Worm (Caenorhabditis elegans) whole organism, L2 larva: Measurements from ENCODE around the gene Y17G9B.5.

Experiments used
- C34F6.9 ChIP-seq: fragments of 150-350 bp; optimal IDR thresholded peaks from 2 replicates; lab custom pipeline; 2014; ENCODE audit warnings: missing biosample characterization, missing genetic modification characterization
- F13H6.1 ChIP-seq: sonication (generic microtip); optimal IDR thresholded peaks from 2 replicates; lab custom pipeline; 2016; ENCODE audit warnings: missing genetic modification characterization, missing compliant biosample characterization
- R02D3.7 ChIP-seq: fragments of 150-350 bp; optimal IDR thresholded peaks from 2 replicates; lab custom pipeline; 2014; ENCODE audit warnings: missing biosample characterization, missing genetic modification characterization
- Y55F3AM.14 ChIP-seq: fragments of 200-800 bp; sonication (Bioruptor generic); optimal IDR thresholded peaks from 2 replicates; lab custom pipeline; 2018; ENCODE audit warnings: mild to moderate bottlenecking, missing genetic modification characterization, missing compliant biosample characterization
- ZK546.5 ChIP-seq: sonication (generic microtip); optimal IDR thresholded peaks from 2 replicates; lab custom pipeline; 2017; ENCODE audit warnings: missing biosample characterization, missing genetic modification characterization
- alr-1 ChIP-seq: fragments of 150-350 bp; optimal IDR thresholded peaks from 2 replicates; lab custom pipeline; 2014; ENCODE audit warnings: missing biosample characterization, missing genetic modification characterization
- aly-2 ChIP-seq: fragments of 150-350 bp; optimal IDR thresholded peaks from 2 replicates; lab custom pipeline; 2014; ENCODE audit warnings: missing biosample characterization, missing genetic modification characterization
- ama-1 ChIP-seq: fragments of 150-350 bp; optimal IDR thresholded peaks from 2 replicates; lab custom pipeline; 2018; ENCODE audit warnings: inconsistent platforms
- blmp-1 ChIP-seq: sonication (generic microtip); optimal IDR thresholded peaks from 2 replicates; lab custom pipeline; 2017; ENCODE audit warnings: missing genetic modification characterization, mild to moderate bottlenecking, missing compliant biosample characterization, antibody characterized with exemption, moderate library complexity; ENCODE audit not compliant: insufficient read depth
- ceh-16 ChIP-seq: fragments of 150-350 bp; optimal IDR thresholded peaks from 2 replicates; lab custom pipeline; 2014; ENCODE audit warnings: missing biosample characterization, missing genetic modification characterization
- ceh-82 ChIP-seq: fragments of 150-350 bp; optimal IDR thresholded peaks from 2 replicates; lab custom pipeline; 2014; ENCODE audit warnings: missing biosample characterization, missing genetic modification characterization
- crh-2 ChIP-seq: sonication (generic microtip); optimal IDR thresholded peaks from 2 replicates; lab custom pipeline; 2017; ENCODE audit warnings: missing biosample characterization, missing genetic modification characterization
- dmd-4 ChIP-seq: sonication (generic microtip); optimal IDR thresholded peaks from 2 replicates; lab custom pipeline; 2017; ENCODE audit warnings: missing biosample characterization, missing genetic modification characterization
- egl-27 ChIP-seq: sonication (generic microtip); optimal IDR thresholded peaks from 3 replicates; lab custom pipeline; 2017; ENCODE audit warnings: missing biosample characterization, missing genetic modification reagents, missing genetic modification characterization
- elt-1 ChIP-seq: fragments of 150-350 bp; optimal IDR thresholded peaks from 2 replicates; lab custom pipeline; 2014; ENCODE audit warnings: missing biosample characterization, missing genetic modification characterization
- elt-3 ChIP-seq: sonication (generic microtip); optimal IDR thresholded peaks from 2 replicates; lab custom pipeline; 2017; ENCODE audit warnings: missing biosample characterization, missing genetic modification characterization
- fos-1 ChIP-seq: fragments of 150-350 bp; optimal IDR thresholded peaks from 2 replicates; lab custom pipeline; 2014; ENCODE audit warnings: missing biosample characterization, missing genetic modification characterization
- gmeb-1 ChIP-seq: fragments of 150-350 bp; optimal IDR thresholded peaks from 2 replicates; lab custom pipeline; 2014; ENCODE audit warnings: missing biosample characterization, missing genetic modification characterization
- lin-11 ChIP-seq: fragments of 150-350 bp; sonication (generic microtip); optimal IDR thresholded peaks from 2 replicates; lab custom pipeline; 2014; ENCODE audit warnings: missing biosample characterization, missing genetic modification characterization, inconsistent platforms, mixed read lengths
- lin-13 ChIP-seq: fragments of 150-350 bp; optimal IDR thresholded peaks from 2 replicates; lab custom pipeline; 2014; ENCODE audit warnings: missing biosample characterization, missing genetic modification reagents, missing genetic modification characterization
- lin-39 ChIP-seq: fragments of 150-350 bp; optimal IDR thresholded peaks from 2 replicates; lab custom pipeline; 2014; ENCODE audit warnings: missing biosample characterization, missing genetic modification reagents, missing genetic modification characterization
- lsy-2 ChIP-seq, 2 experiments: fragments of 150-350 bp in 1 of 2; sonication (generic microtip) in 1 of 2; optimal IDR thresholded peaks; 2 replicates each; lab custom pipeline; 2014 to 2017; ENCODE audit warnings: missing biosample characterization in 2 of 2, missing genetic modification characterization in 2 of 2
- mab-5 ChIP-seq: fragments of 150-350 bp; optimal IDR thresholded peaks from 2 replicates; lab custom pipeline; 2014; ENCODE audit warnings: missing biosample characterization, missing genetic modification characterization
- mbf-1 ChIP-seq: sonication (generic microtip); optimal IDR thresholded peaks from 2 replicates; lab custom pipeline; 2017; ENCODE audit warnings: missing biosample characterization, missing genetic modification characterization
- mdl-1 ChIP-seq, 2 experiments: fragments of 150-350 bp in 1 of 2; sonication (generic microtip) in 1 of 2; optimal IDR thresholded peaks; 2 replicates each; lab custom pipeline; 2017; ENCODE audit warnings: missing biosample characterization in 2 of 2, missing genetic modification characterization in 2 of 2
- nhr-10 ChIP-seq: sonication (generic microtip); optimal IDR thresholded peaks from 2 replicates; lab custom pipeline; 2017; ENCODE audit warnings: missing biosample characterization, missing genetic modification characterization
- nhr-11 ChIP-seq: fragments of 150-350 bp; optimal IDR thresholded peaks from 2 replicates; lab custom pipeline; 2014; ENCODE audit warnings: missing biosample characterization, missing genetic modification characterization
- nhr-12 ChIP-seq: fragments of 150-350 bp; optimal IDR thresholded peaks from 2 replicates; lab custom pipeline; 2014; ENCODE audit warnings: missing biosample characterization, missing genetic modification characterization
- nhr-129 ChIP-seq: fragments of 150-350 bp; optimal IDR thresholded peaks from 2 replicates; lab custom pipeline; 2014; ENCODE audit warnings: missing biosample characterization, missing genetic modification characterization
- nhr-21 ChIP-seq: fragments of 150-350 bp; optimal IDR thresholded peaks from 2 replicates; lab custom pipeline; 2014; ENCODE audit warnings: missing biosample characterization, missing genetic modification characterization
- nhr-23 ChIP-seq: fragments of 150-350 bp; optimal IDR thresholded peaks from 2 replicates; lab custom pipeline; 2014; ENCODE audit warnings: missing biosample characterization, missing genetic modification reagents, missing genetic modification characterization
- nhr-237 ChIP-seq: fragments of 150-350 bp; optimal IDR thresholded peaks from 2 replicates; lab custom pipeline; 2014; ENCODE audit warnings: missing biosample characterization, missing genetic modification characterization
- nhr-25 ChIP-seq: fragments of 150-350 bp; sonication (generic microtip); optimal IDR thresholded peaks from 3 replicates; lab custom pipeline; 2014; ENCODE audit warnings: missing biosample characterization, missing genetic modification characterization
- nhr-6 ChIP-seq: fragments of 150-350 bp; optimal IDR thresholded peaks from 2 replicates; lab custom pipeline; 2014; ENCODE audit warnings: missing biosample characterization, missing genetic modification characterization
- nhr-77 ChIP-seq: fragments of 150-350 bp; optimal IDR thresholded peaks from 2 replicates; lab custom pipeline; 2014; ENCODE audit warnings: missing biosample characterization, missing genetic modification characterization
- peb-1 ChIP-seq: fragments of 150-350 bp; optimal IDR thresholded peaks from 2 replicates; lab custom pipeline; 2014; ENCODE audit warnings: missing biosample characterization, missing genetic modification characterization
- sem-4 ChIP-seq: fragments of 150-350 bp; optimal IDR thresholded peaks from 2 replicates; lab custom pipeline; 2014; ENCODE audit warnings: missing biosample characterization, missing genetic modification reagents, missing genetic modification characterization
- skn-1 ChIP-seq: sonication (generic microtip); optimal IDR thresholded peaks from 2 replicates; lab custom pipeline; 2017; ENCODE audit warnings: missing biosample characterization, missing genetic modification characterization
- sma-3 ChIP-seq: sonication (generic microtip); optimal IDR thresholded peaks from 2 replicates; lab custom pipeline; 2016; ENCODE audit warnings: missing genetic modification reagents, missing genetic modification characterization, missing compliant biosample characterization
- sma-9 ChIP-seq, 2 experiments: fragments of 150-350 bp in 1 of 2; sonication (generic microtip) in 1 of 2; optimal IDR thresholded peaks; 2 replicates each; lab custom pipeline; 2014 to 2016; ENCODE audit warnings: missing genetic modification characterization in 2 of 2, mild to moderate bottlenecking in 1 of 2, missing biosample characterization in 1 of 2, missing compliant biosample characterization in 1 of 2, missing genetic modification reagents in 1 of 2, moderate library complexity in 1 of 2
- snpc-4 ChIP-seq: fragments of 150-350 bp; optimal IDR thresholded peaks from 2 replicates; lab custom pipeline; 2014; ENCODE audit warnings: missing biosample characterization, missing genetic modification characterization
- unc-39 ChIP-seq: fragments of 150-350 bp; optimal IDR thresholded peaks from 2 replicates; lab custom pipeline; 2014; ENCODE audit warnings: missing biosample characterization, missing genetic modification characterization
- unc-55 ChIP-seq: fragments of 150-350 bp; sonication (generic microtip); optimal IDR thresholded peaks from 3 replicates; lab custom pipeline; 2014; ENCODE audit warnings: missing biosample characterization, missing genetic modification reagents, missing genetic modification characterization
- unc-62 ChIP-seq: fragments of 150-350 bp; optimal IDR thresholded peaks from 2 replicates; lab custom pipeline; 2014; ENCODE audit warnings: missing biosample characterization, missing genetic modification reagents, missing genetic modification characterization
- zag-1 ChIP-seq: fragments of 150-350 bp; optimal IDR thresholded peaks from 2 replicates; lab custom pipeline; 2014; ENCODE audit warnings: missing biosample characterization, missing genetic modification characterization
- ztf-1 ChIP-seq: fragments of 200-800 bp; sonication (Bioruptor generic); conservative IDR thresholded peaks from 2 replicates; pipeline ENCODE4 v1.3.6; 2022; ENCODE audit warnings: missing genetic modification characterization, missing compliant biosample characterization
- ztf-11 ChIP-seq: sonication (generic microtip); optimal IDR thresholded peaks from 2 replicates; lab custom pipeline; 2017; ENCODE audit warnings: missing biosample characterization, missing genetic modification characterization
- ztf-4 ChIP-seq: fragments of 150-350 bp; optimal IDR thresholded peaks from 2 replicates; lab custom pipeline; 2014; ENCODE audit warnings: missing biosample characterization, missing genetic modification characterization

Y17G9B.5 gene

DNA sequence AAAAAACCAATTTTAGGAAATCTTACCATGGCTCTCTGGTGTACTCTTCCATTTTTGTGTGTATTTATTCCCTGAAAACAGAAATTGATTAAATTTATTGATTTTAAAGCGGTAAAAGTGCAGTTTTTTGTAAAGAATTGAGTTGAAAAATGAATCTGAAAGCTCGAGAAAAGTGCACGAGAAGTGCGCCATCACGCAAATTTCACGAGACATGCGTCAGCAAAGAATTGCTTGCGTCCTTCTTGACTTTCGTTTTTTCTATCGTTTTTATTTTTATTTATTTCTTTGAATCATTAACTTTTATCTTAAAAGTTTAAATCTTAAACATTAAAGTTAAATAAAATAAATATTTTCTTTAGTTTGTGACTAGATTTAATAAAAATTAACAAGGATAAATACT is 4.6 kb upstream of the Y17G9B.5 start, which contains the start of gene timm-17B.1:
Gene timm-17B.1 (minus strand): TSS at position 71 of the 400 bp plus-strand sequence.
- TF ChIP-seq snpc-4 (tag; lab: Kevin White, UChicago) (peak; percentile 13), nhr-23 (tag; lab: Kevin White, UChicago) (no peak), nhr-25 (tag; lab: Kevin White, UChicago) (peak; percentile 73), nhr-6 (tag; lab: Kevin White, UChicago) (peak; percentile 37), ceh-16 (tag; lab: Kevin White, UChicago) (peak; percentile 36), dmd-4 (peak; percentile 2), peb-1 (tag; lab: Kevin White, UChicago) (no peak), nhr-12 (tag; lab: Kevin White, UChicago) (no peak), elt-1 (tag; lab: Kevin White, UChicago) (no peak), nhr-77 (no peak), gmeb-1 (tag; lab: Kevin White, UChicago) (peak; percentile 84), unc-39 (tag; lab: Kevin White, UChicago) (no peak), nhr-237 (tag; lab: Kevin White, UChicago) (no peak), ama-1 (lab: Kevin White, UChicago) (peak; percentile 27), ceh-82 (no peak), sma-9 (GFP tag; optimal IDR thresholded peaks at IDR 0.05; lab: Kevin White, UChicago) (peak; percentile 60), sma-9 (tag; optimal IDR thresholded peaks at IDR 0.05; lab: Kevin White, UChicago) (no peak), ztf-4 (tag; lab: Kevin White, UChicago) (no peak), ztf-11 (tag; lab: Kevin White, UChicago) (no peak), nhr-21 (tag; lab: Kevin White, UChicago) (peak; percentile 43), nhr-11 (tag; lab: Kevin White, UChicago) (no peak), elt-3 (tag; lab: Kevin White, UChicago) (no peak), sem-4 (no peak), nhr-129 (tag; lab: Kevin White, UChicago) (peak; percentile 69), C34F6.9 (tag; lab: Kevin White, UChicago) (peak; percentile 93), mdl-1 (tag; optimal IDR thresholded peaks at IDR 0.05; lab: Kevin White, UChicago) (peak in 1 of 2 experiments; percentile 9), blmp-1 (tag; lab: Kevin White, UChicago) (no peak), alr-1 (tag; lab: Kevin White, UChicago) (no peak), lin-39 (no peak), unc-62 (GFP tag; lab: Kevin White, UChicago) (no peak), nhr-10 (tag; lab: Kevin White, UChicago) (no peak), Y55F3AM.14 (GFP tag; lab: Kevin White, UChicago) (no peak), F13H6.1 (peak; percentile 35), sma-3 (peak; percentile 49), lin-13 (GFP tag; lab: Kevin White, UChicago) (peak; percentile 60), crh-2 (tag; lab: Kevin White, UChicago) (peak; percentile 74), lin-11 (tag; lab: Kevin White, UChicago) (no peak), zag-1 (no peak), fos-1 (no peak), aly-2 (tag; lab: Kevin White, UChicago) (no peak), mab-5 (tag; lab: Kevin White, UChicago) (peak; percentile 78), mbf-1 (no peak), lsy-2 (tag; optimal IDR thresholded peaks at IDR 0.05; lab: Kevin White, UChicago) (peak; percentile 93 to 96), ztf-1 (GFP tag; lab: Robert Waterston, UW) (no peak), egl-27 (tag; lab: Kevin White, UChicago) (no peak), unc-55 (peak; percentile 82), R02D3.7 (tag; lab: Kevin White, UChicago) (peak; percentile 62), skn-1 (tag; lab: Kevin White, UChicago) (no peak), ZK546.5 (tag; lab: Kevin White, UChicago) (no peak)
